Fruit fly (Drosophila melanogaster): ENCODE data around the gene CG15772.

The CG15772 gene

DNA sequence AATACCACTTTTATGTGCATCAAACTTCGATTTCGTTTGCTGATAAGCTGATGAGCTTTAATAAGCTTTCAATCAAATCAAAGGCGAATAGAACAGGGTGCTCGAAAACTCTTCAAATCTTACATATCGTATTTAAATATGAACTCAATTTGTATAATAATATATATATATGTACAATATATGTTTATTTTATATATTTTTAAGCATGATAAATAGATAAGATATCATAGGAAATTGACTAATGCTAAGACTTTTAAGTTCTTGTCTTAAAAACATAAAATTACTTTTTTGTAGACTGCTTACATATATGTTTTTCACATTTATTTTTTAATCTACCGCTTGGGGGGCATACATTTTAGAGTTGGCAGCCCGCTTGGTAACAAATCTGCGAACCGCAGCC lies at the start of gene CG15772:
CG15772 (plus strand) TSS at position 301 of the 400 bp plus-strand sequence.
- TF ChIP-seq noc (tag; optimal IDR thresholded peaks at IDR 0.05): no peak

- no peak for TF ChIP-seq noc (tag; optimal IDR thresholded peaks at IDR 0.05)
Observed at dm6 chrX:5705097-5705496, 47.0 kb upstream of the CG15772 start.

- TF ChIP-seq noc (tag; optimal IDR thresholded peaks at IDR 0.05): peak; percentile 43
Observed at dm6 chrX:5705899-5706312, 46.1 kb upstream of the CG15772 start.

DNA sequence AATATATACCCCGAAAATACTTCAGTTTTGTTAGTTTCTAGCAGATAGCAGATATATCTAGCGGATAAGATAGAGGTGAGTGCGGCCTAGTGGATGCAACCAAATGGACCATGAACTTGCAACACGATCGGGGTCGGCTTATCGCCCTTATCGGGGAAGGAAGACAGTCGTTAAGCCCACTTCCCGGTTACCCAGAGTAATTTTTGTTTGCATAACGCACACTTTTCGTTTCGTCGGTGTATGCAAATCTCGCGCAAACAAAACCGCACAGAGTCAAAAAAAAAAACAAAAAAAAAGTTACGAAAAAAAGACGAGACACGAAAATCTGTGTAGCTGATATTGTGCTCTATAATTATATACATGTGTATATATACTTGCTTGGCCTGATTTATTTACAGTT lies 39.1 kb upstream of the CG15772 start:
- TF ChIP-seq noc (tag; optimal IDR thresholded peaks at IDR 0.05): no peak

DNA sequence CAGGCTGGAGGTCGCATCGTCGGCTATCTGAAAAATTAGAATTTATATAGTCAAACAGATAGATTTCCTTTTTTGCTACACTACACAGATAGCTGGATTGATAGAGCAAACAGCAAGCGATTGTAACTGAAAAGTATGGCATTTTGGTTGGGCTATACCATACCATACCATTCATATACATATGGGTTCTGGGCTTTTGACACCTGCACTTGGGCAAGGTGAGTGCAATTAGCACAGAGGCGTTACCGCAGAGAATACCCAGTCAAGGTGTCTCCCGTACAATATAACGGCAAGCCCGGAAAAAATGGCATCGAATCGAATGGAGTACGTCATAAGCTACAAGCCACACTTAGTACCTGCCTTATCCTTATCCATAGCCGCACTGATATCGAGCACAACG lies 37.3 kb upstream of the CG15772 start:
- TF ChIP-seq noc (tag; optimal IDR thresholded peaks at IDR 0.05): no peak

DNA sequence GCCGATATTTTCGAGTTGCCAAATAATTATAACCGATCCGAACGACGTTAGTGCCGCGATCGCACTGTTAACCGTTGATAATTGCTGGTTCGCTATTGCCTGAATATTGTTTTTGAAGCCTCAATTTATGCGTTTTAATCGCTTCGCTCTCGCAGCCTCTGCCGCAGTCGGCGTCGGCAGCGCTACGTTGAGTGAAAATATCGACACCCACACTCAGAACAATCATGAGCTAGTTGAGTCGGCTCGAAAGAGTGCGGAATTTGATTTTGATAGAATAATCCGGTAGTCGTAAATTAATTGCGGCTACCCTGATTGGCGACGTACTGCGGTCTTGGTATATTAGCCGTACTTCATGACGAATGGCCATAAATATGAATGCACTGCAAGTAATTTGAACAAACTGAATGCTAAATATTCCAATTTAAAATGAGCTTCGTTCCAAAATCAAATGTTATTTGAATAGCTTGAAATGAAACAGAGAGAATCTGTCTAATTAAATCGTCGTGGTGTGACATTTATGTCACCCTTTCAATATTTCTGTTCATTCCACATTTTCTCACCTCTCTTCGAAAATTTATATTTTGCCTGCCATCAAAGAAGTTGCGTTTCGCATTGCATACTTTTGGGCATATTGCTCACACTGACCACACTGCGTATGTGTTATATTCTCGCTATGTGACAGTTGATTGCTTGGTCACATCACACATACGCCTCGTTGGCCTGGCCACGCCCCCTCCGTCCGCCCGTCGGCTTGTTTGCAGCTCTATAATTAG lies 36.4 kb upstream of the CG15772 start:
- TF ChIP-seq noc (tag; optimal IDR thresholded peaks at IDR 0.05): peak; percentile 95

- no peak for TF ChIP-seq noc (tag; optimal IDR thresholded peaks at IDR 0.05)
Observed at dm6 chrX:5717741-5718475, 34.1 kb upstream of the CG15772 start, which contains the start of gene CG33080. CG33080 (minus strand) TSS chrX:5717778.

DNA sequence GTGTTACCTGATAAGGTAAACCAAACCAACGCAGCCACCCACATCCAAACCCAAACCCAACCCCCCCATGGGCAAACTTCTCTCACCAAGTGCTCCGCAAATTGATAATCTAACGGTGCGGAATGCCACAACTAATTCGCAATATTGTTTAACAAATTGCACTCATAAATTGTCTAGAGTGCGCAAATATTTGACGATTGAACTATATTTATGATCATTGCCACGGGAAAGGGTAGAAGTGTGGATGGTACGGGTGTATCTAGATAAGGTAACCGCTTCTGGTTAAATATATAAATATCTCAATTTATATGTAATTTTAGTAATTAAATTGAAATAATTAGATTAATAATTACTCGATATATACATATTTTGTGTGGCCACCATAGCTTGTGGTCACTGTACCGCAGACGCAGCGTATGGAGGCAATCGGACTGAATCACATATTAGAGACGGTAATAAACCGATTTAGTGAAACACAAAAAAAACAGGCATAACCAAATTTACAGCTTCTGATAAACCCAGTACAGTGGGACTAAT lies 33.5 kb upstream of the CG15772 start:
- peak; percentile 98 for TF ChIP-seq noc (tag; optimal IDR thresholded peaks at IDR 0.05)

DNA sequence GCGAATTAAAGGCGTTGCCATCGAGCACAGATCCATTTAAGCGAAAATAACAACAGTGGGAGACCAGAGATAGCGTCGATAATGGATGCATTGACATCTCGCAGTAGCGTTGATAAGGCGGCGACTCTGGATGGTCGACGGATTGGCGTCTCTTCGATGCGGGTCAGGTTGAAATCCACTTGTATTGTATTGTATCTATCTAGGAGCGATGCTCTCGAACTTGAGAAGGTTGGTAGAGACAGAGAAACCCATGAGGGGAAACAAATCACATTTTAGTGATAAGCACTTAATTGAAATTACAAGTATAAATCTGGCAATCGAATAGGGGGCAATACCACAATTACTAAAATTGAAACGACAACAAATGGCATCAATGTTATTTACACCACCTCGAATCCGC lies 28.5 kb upstream of the CG15772 start:
- TF ChIP-seq noc (tag; optimal IDR thresholded peaks at IDR 0.05): no peak

dm6 chrX:5724151-5724699 lies 27.8 kb upstream of the CG15772 start:
- no peak for TF ChIP-seq noc (tag; optimal IDR thresholded peaks at IDR 0.05)

DNA sequence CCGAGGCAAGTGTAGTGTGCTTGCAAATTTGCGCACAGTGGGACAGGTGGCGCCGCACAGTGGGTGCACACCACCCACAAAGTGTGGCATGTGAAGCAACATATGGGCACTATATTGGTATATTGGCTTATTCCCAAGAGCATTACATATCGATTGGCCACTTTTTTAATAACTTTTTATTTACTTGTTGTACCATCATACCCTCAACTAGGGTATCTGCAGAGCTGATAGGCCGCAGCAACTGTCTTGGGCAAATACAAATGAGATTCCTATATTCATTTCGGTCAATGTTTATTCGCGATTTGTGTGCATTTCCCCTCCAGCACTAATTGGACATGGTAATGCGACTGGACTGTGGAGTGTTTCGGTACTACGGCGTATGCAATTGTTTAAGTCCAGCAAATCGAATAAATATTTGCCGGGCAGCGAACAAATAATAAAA lies 27.3 kb upstream of the CG15772 start:
- TF ChIP-seq noc (tag; optimal IDR thresholded peaks at IDR 0.05): no peak

DNA sequence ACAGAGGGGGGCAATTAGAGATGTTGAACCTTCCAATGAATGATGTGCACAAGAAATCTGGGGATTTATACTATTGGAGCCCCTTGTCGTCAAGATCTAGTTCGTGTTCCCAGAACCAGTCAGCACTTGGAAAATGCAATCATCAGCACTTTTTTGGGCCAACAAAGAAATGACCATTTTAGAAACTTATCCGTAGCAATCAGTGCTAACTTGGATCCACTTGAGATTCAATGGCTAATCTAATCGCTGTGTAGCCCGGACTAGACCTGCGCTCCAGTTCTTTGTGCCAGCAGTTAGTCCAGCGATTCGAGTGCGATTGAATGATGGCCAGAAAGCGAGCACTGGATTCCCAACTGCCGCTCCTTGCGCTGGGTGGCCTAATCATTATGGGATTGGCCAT lies 19.6 kb upstream of the CG15772 start, which contains the start of gene CG15773:
CG15773 (plus strand) TSS at position 301 of the 400 bp plus-strand sequence.
- TF ChIP-seq noc (tag; optimal IDR thresholded peaks at IDR 0.05): no peak

dm6 chrX:5735268-5735941 lies 16.6 kb upstream of the CG15772 start:
- TF ChIP-seq noc (tag; optimal IDR thresholded peaks at IDR 0.05): peak; percentile 97

- TF ChIP-seq noc (tag; optimal IDR thresholded peaks at IDR 0.05): no peak
Observed at dm6 chrX:5737157-5737556, 14.9 kb upstream of the CG15772 start.

DNA sequence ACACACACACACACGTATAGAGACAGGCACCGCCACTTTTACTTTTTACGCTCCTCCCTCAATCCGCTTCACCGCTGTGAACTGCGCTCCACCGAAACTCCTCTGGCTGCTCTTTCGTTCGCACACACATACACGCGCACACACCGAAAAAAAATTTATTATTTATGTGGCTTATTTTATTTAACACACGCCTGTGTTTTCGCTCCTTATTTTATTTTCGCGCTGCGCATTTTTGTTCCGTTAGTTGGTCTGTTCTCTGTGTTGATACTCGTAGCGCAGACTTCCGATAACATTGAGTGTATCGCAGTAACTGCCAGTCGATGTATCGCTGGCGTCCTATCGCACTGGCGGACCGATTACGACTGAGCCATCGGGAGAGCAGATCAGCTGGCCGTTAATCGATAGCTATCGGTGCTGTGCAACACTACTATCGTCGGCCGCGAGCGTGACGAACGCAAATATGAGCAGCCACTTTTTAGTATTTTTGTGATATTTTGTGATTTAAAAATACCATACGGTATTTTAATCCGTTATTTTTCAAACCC lies 14.3 kb upstream of the CG15772 start, which contains the start of gene Snx27:
Snx27 (minus strand) TSS at position 356 of the 545 bp plus-strand sequence.
- peak; percentile 46 for TF ChIP-seq noc (tag; optimal IDR thresholded peaks at IDR 0.05)

Measured in whole organism, larva.